Fruit fly (Drosophila melanogaster) Kc167 (cell line): ENCODE data around the gene CG33090.

Experiments used
- Myc ChIP-seq: fragments of >200 bp; optimal IDR thresholded peaks from 2 replicates; lab custom pipeline; 2017; ENCODE audit warnings: missing external identifiers
- Sin3A ChIP-seq: fragments of >200 bp; optimal IDR thresholded peaks from 2 replicates; lab custom pipeline; 2018; ENCODE audit warnings: missing external identifiers
- h ChIP-seq: fragments of >200 bp; optimal IDR thresholded peaks from 3 replicates; lab custom pipeline; 2018; ENCODE audit warnings: missing external identifiers
- insv ChIP-seq: fragments of >200 bp; optimal IDR thresholded peaks from 3 replicates; lab custom pipeline; 2018; ENCODE audit warnings: missing external identifiers
- psq ChIP-seq: fragments of >200 bp; optimal IDR thresholded peaks from 2 replicates; lab custom pipeline; 2017; ENCODE audit warnings: missing external identifiers
- ttk ChIP-seq: sonication (Bioruptor generic); optimal IDR thresholded peaks from 2 replicates; lab custom pipeline; 2017; ENCODE audit warnings: missing external identifiers

CG33090 gene

dm6 chr2L:14333965-14334364 lies at the start of gene CG33090:
CG33090 (plus strand) TSS chr2L:14334158.
- TF ChIP-seq insv (lab: Kevin White, UChicago) (no peak), psq (no peak), ttk (lab: Kevin White, UChicago) (no peak), Sin3A (no peak), Myc (lab: Kevin White, UChicago) (no peak), h (lab: Kevin White, UChicago) (no peak)

DNA sequence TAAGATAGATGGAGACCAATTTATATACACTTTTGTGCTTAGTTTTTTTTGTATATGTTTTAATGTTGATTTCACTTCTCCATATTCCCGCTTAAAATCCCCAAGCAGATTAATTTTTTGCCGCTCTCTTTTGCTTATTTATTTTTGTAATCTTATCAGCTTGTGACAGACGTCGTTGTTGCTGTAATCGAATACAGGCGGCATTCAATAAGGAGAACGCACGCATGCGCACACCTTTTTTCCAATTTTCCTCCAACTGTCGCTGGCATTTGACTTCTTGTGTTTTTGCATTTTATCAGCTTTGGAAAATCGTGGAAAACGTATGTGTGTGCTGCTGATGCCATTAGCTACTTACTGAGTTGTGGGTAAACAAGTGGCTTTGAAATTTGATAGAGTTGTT lies 49.3 kb upstream of the CG33090 start:
- TF ChIP-seq psq (no peak), h (lab: Kevin White, UChicago) (no peak), insv (lab: Kevin White, UChicago) (no peak), Myc (lab: Kevin White, UChicago) (no peak), ttk (lab: Kevin White, UChicago) (no peak), Sin3A (no peak)

- TF ChIP-seq psq (no peak), h (lab: Kevin White, UChicago) (no peak), Sin3A (no peak), insv (lab: Kevin White, UChicago) (no peak), ttk (lab: Kevin White, UChicago) (no peak), Myc (lab: Kevin White, UChicago) (no peak)
Observed at dm6 chr2L:14287907-14288306, 46.1 kb upstream of the CG33090 start.

- TF ChIP-seq h (lab: Kevin White, UChicago) (no peak), ttk (lab: Kevin White, UChicago) (no peak)
Observed at dm6 chr2L:14292721-14293120, 41.2 kb upstream of the CG33090 start.

DNA sequence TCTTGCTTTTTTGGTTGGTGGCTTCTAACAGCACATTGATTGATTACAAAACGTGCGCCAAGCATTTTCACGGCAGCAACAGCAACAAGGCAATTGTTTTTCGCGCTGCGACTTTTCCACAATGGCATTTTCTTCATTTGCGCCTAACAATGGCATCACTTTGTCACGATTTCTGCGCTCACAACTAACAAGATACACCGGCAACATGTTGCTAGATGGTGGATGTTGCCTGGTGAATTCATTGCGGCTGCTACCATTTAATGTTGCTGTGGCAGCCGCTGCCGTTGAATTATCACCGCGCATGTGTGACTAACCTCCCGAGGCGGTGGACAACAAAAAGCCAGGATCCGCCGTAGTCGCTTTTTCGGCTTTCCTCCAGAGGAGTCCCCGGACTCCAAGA lies 40.0 kb upstream of the CG33090 start:
- TF ChIP-seq Sin3A (no peak), insv (lab: Kevin White, UChicago) (no peak), psq (no peak), h (lab: Kevin White, UChicago) (no peak), Myc (lab: Kevin White, UChicago) (no peak)

DNA sequence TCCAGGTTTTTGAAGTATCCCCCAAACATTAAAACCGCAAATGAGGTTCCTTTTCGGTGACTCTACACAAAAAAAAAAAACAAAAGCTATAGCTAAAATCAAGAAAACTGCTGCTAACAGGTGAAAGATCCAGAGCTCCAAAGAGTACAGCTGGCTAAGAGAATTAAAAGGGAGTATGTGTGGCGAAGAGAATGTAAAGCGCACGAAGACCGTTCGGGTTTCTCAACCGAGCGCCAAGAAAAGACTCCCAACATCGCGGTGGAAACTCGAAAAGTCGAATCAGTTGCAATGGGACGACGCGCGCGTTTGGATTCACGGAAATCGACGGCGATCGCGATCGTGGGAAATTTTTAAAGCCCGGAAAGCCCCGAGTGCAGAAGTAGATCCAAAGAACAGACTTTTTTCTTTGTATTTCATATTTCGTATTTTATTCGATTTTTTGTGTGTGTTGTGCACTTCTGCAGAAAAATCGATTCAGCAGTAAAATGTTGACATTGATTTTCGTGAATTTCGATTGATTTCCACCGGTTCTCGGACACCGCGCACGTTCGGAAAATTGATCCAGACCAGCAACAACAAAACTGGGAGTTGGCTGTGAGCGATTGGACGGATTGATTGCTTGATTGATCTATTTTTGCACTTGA lies 33.1 kb upstream of the CG33090 start:
- TF ChIP-seq Myc (lab: Kevin White, UChicago) (no peak), psq (no peak), h (lab: Kevin White, UChicago) (no peak), insv (lab: Kevin White, UChicago) (no peak), Sin3A (no peak), ttk (lab: Kevin White, UChicago) (no peak)

- TF ChIP-seq Sin3A: no peak
- TF ChIP-seq Myc (lab: Kevin White, UChicago): no peak
- no peak for TF ChIP-seq psq
- TF ChIP-seq h (lab: Kevin White, UChicago): no peak
- no peak for TF ChIP-seq insv (lab: Kevin White, UChicago)
- no peak for TF ChIP-seq ttk (lab: Kevin White, UChicago)
Observed at dm6 chr2L:14302478-14302877, 31.5 kb upstream of the CG33090 start.

DNA sequence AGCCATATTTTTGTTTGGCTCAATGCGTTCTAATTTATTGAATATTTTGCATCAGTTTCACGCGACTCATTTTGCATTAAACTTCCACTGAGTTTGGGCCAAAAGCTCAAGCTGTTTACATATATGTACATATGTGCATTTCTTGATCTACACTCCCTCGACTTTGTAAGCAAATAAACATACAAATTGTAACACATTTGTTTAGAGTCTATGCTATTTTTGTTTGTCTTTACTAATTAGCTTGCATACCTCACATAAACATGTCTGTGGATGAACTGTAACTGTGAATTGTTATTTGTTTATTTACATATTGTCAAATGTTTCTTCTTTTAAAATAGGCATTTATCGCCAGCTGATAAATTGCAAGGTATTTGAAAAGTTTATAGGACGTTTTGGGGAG lies 26.4 kb upstream of the CG33090 start:
- TF ChIP-seq insv (lab: Kevin White, UChicago): no peak
- no peak for TF ChIP-seq psq
- no peak for TF ChIP-seq Sin3A
- no peak for TF ChIP-seq h (lab: Kevin White, UChicago)
- TF ChIP-seq ttk (lab: Kevin White, UChicago): no peak
- TF ChIP-seq Myc (lab: Kevin White, UChicago): no peak

dm6 chr2L:14308232-14308631 lies 25.7 kb upstream of the CG33090 start:
- TF ChIP-seq Sin3A: no peak
- no peak for TF ChIP-seq ttk (lab: Kevin White, UChicago)
- TF ChIP-seq Myc (lab: Kevin White, UChicago): no peak
- no peak for TF ChIP-seq insv (lab: Kevin White, UChicago)
- TF ChIP-seq h (lab: Kevin White, UChicago): no peak
- TF ChIP-seq psq: no peak

- TF ChIP-seq insv (lab: Kevin White, UChicago): no peak
- no peak for TF ChIP-seq psq
Observed at dm6 chr2L:14308661-14309060, 25.3 kb upstream of the CG33090 start.

- TF ChIP-seq h (lab: Kevin White, UChicago): no peak
- TF ChIP-seq Myc (lab: Kevin White, UChicago): no peak
- TF ChIP-seq psq: no peak
- no peak for TF ChIP-seq insv (lab: Kevin White, UChicago)
- TF ChIP-seq Sin3A: no peak
- no peak for TF ChIP-seq ttk (lab: Kevin White, UChicago)
Observed at dm6 chr2L:14316704-14317103, 17.3 kb upstream of the CG33090 start.

- TF ChIP-seq Sin3A: no peak
- no peak for TF ChIP-seq ttk (lab: Kevin White, UChicago)
- no peak for TF ChIP-seq psq
- no peak for TF ChIP-seq h (lab: Kevin White, UChicago)
- TF ChIP-seq insv (lab: Kevin White, UChicago): no peak
- TF ChIP-seq Myc (lab: Kevin White, UChicago): no peak
Observed at dm6 chr2L:14317992-14318391, 16.0 kb upstream of the CG33090 start.

DNA sequence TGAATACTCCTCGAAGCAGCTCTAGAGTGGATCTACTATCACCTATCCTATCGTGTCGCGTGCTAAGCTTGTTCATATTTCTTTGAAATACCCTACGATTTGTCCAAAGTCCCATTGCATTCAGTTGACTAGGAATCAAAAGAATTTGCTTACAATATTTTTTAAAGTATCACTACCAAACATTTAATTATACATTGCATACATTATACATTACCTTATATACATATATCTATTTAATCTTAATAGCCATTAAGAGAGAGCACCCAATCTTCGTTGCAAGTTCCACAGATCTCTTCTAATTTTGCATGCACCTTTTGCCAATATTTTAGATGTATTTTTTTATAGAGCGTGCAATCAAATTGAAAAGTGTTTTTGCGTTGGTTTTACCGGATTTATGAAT lies 15.4 kb upstream of the CG33090 start:
- no peak for TF ChIP-seq Myc (lab: Kevin White, UChicago)
- TF ChIP-seq Sin3A: no peak
- TF ChIP-seq ttk (lab: Kevin White, UChicago): no peak
- TF ChIP-seq psq: no peak
- no peak for TF ChIP-seq h (lab: Kevin White, UChicago)
- TF ChIP-seq insv (lab: Kevin White, UChicago): no peak
